Fruit fly (Drosophila melanogaster): ENCODE data around the gene gzl.

gzl gene

DNA sequence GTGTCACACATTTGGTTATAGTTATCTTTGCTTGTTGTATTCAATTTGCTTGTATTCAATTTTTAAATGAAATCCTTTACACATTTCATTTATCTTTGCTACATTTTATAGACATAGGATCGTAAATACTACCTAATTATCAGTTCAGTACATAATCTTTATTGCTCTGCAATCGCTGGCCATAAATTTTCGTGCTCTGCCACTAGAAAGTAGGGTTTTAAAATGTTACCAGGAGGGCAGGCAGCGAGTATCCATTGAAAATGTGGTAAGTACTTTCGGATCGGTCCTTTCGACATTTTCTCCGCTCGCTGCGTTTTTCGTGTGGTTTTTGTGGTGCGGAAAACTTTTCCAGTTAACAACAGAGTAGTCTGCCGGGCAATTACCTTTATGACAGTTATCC lies 16.6 kb downstream of the gzl start (continued):
- no peak for TF ChIP-seq CG11695 (GFP tag; IDR thresholded peaks at IDR 0.05)
- peak; percentile 28 for TF ChIP-seq CG34376 (GFP tag; optimal IDR thresholded peaks at IDR 0.05)
- TF ChIP-seq CG3726 (GFP tag; IDR thresholded peaks at IDR 0.05): no peak
- TF ChIP-seq CG10431 (GFP tag; optimal IDR thresholded peaks at IDR 0.05): peak; percentile 41
- TF ChIP-seq CG2678 (tag; optimal IDR thresholded peaks at IDR 0.05): peak; percentile 14
- TF ChIP-seq CG2199 (GFP tag; IDR thresholded peaks at IDR 0.05): peak; percentile 78; the same call in 1 of the 3 replicates
- TF ChIP-seq cg (GFP tag; optimal IDR thresholded peaks at IDR 0.05): no peak
- TF ChIP-seq otp (GFP tag; IDR thresholded peaks at IDR 0.05): no peak
- TF ChIP-seq CG31224 (GFP tag; IDR thresholded peaks at IDR 0.05): peak; percentile 52; the same call in 1 of the 2 replicates
- peak; percentile 46 for TF ChIP-seq sd (tag; optimal IDR thresholded peaks at IDR 0.05)

DNA sequence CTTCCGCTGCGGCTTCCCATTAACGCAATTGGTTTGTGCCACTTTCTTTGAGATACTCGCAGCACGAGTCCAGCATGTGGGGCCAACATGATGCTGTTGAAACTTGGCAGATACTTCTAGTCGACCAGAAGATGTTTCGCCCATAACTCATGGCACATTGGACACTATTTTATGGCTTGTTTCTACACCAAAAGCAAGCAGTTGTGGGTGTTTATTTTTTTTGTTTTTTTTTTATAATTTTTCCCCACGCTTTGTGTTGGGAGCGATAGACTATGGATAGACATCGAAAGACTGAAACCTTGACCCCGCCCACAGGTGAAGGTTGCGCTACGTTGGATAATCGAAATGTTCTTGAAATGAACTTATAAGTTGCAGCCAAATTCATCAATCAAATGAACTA lies 17.0 kb downstream of the gzl start:
- TF ChIP-seq CG13424 (tag; optimal IDR thresholded peaks at IDR 0.05) (no peak), CG14441 (GFP tag; IDR thresholded peaks at IDR 0.05) (no peak), CG6813 (GFP tag; optimal IDR thresholded peaks at IDR 0.05) (no peak), CG10462 (GFP tag; optimal IDR thresholded peaks at IDR 0.05) (no peak), CG15479 (GFP tag; optimal IDR thresholded peaks at IDR 0.05) (no peak), Hr78 (GFP tag; optimal IDR thresholded peaks at IDR 0.05) (peak in 1 of 2 experiments; percentile 60), Pdp1 (GFP tag; optimal IDR thresholded peaks at IDR 0.05) (peak in 1 of 2 experiments; percentile 38), sr (GFP tag; IDR thresholded peaks at IDR 0.05) (peak; percentile 96), CG7271 (tag; optimal IDR thresholded peaks at IDR 0.05) (no peak), vnd (GFP tag; IDR thresholded peaks at IDR 0.05; ENCODE audit: partially characterized antibody) (no peak), slou (GFP tag; optimal IDR thresholded peaks at IDR 0.05) (no peak), ham (GFP tag; IDR thresholded peaks at IDR 0.05) (no peak), Nf-YA (GFP tag; IDR thresholded peaks at IDR 0.05) (no peak), CG2199 (GFP tag; IDR thresholded peaks at IDR 0.05) (0 out of 3 replicates have a peak, but pooled peaks have one; percentile 1), CG9437 (GFP tag; optimal IDR thresholded peaks at IDR 0.05) (no peak), Myb (GFP tag; optimal IDR thresholded peaks at IDR 0.05) (no peak), twi (tag; optimal IDR thresholded peaks at IDR 0.05) (peak; percentile 73), Sox100B (GFP tag; optimal IDR thresholded peaks at IDR 0.05) (no peak), usp (GFP tag; optimal IDR thresholded peaks at IDR 0.05) (no peak), HLHmδ (GFP tag; optimal IDR thresholded peaks at IDR 0.05) (no peak), esg (GFP tag; conservative IDR thresholded peaks at IDR 0.05) (no peak), ftz-f1 (GFP tag; optimal IDR thresholded peaks at IDR 0.05) (peak; percentile 13), CG11723 (GFP tag; optimal IDR thresholded peaks at IDR 0.05) (no peak), CG15601 (tag; optimal IDR thresholded peaks at IDR 0.05) (no peak), Stat92E (GFP tag; optimal IDR thresholded peaks at IDR 0.05) (no peak), CG11456 (GFP tag; IDR thresholded peaks at IDR 0.05) (no peak), sima (GFP tag; optimal IDR thresholded peaks at IDR 0.05) (no peak), CG9817 (tag; optimal IDR thresholded peaks at IDR 0.05) (no peak)
